Fruit fly (Drosophila melanogaster) whole organism, pupa: ENCODE measurements around the gene Ids.

ENCODE experiments used
- CG17806 ChIP-seq: fragments of 200-800 bp; sonication (Bioruptor generic); optimal IDR thresholded peaks from 2 replicates; lab custom pipeline; 2018; ENCODE audit warnings: missing biosample characterization, mild to moderate bottlenecking, missing genetic modification characterization, moderate library complexity
- CG34367 ChIP-seq: fragments of 200-800 bp; sonication (Bioruptor generic); optimal IDR thresholded peaks from 2 replicates; lab custom pipeline; 2018; ENCODE audit warnings: missing biosample characterization, mild to moderate bottlenecking, missing genetic modification characterization
- CG8301 ChIP-seq: fragments of 200-800 bp; sonication (Bioruptor generic); optimal IDR thresholded peaks from 2 replicates; lab custom pipeline; 2018; ENCODE audit warnings: missing biosample characterization, mild to moderate bottlenecking, missing genetic modification characterization
- Pif1A ChIP-seq: fragments of 200-800 bp; sonication (Bioruptor generic); optimal IDR thresholded peaks from 3 replicates; lab custom pipeline; 2016; ENCODE audit warnings: missing biosample characterization, missing genetic modification characterization

DNA sequence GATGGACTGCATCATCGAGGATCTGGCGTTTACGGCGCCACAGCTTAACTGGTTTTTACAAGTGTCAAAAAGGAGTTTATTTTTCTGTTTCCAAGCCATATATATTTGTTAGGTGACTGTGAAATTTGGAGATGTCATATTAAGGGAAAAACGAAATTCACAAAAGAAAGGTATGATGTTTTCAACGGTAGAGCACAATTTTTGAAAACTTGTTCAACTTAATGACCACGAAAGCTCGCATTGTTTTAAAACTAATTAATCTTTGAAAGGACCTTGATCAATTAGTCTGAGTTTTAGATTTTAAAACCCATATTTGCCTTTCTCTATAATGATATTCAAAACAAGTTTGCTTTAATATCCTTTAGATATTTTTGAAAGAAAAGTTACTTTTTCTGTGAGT is 49.3 kb upstream of the Ids start, which contains the start of gene Strip:
- no peak for TF ChIP-seq CG34367
- no peak for TF ChIP-seq CG8301 (tag; lab: Kevin White, UChicago)
- no peak for TF ChIP-seq CG17806 (tag; lab: Kevin White, UChicago)
- TF ChIP-seq Pif1A (GFP tag; lab: Kevin White, UChicago): no peak
